Fruit fly (Drosophila melanogaster): ENCODE results near the gene puf.

- TF ChIP-seq CG32121 (GFP tag; IDR thresholded peaks at IDR 0.05) (no peak), CG12605 (GFP tag; IDR thresholded peaks at IDR 0.05) (no peak), CG9948 (tag; optimal IDR thresholded peaks at IDR 0.05) (no peak), CG17806 (tag; optimal IDR thresholded peaks at IDR 0.05) (no peak), Ets98B (GFP tag; IDR thresholded peaks at IDR 0.05) (no peak), CG10348 (GFP tag; IDR thresholded peaks at IDR 0.05) (no peak), CG14655 (GFP tag; optimal IDR thresholded peaks at IDR 0.05) (no peak)
Observed at dm6 chr3R:24614707-24615022, 35.2 kb downstream of the puf start.

Measured in whole organism, pupa.